Worm (Caenorhabditis elegans) whole organism, L1 larva: ENCODE measurements around the gene ZK938.3.
A peak's percentile ranks its signal among the peaks of the same experiment; 100 is the strongest.

Experiments
- F16B12.6 ChIP-seq: fragments of 150-350 bp; optimal IDR thresholded peaks from 2 replicates; lab custom pipeline; 2014; ENCODE audit warnings: missing biosample characterization, missing genetic modification characterization
- ama-1 ChIP-seq: fragments of 150-350 bp; optimal IDR thresholded peaks from 2 replicates; lab custom pipeline; 2014
- ceh-63 ChIP-seq: fragments of 200-800 bp; sonication (Bioruptor generic); optimal IDR thresholded peaks from 2 replicates; lab custom pipeline; 2018; ENCODE audit warnings: mild to moderate bottlenecking, missing genetic modification characterization, missing compliant biosample characterization
- efl-3 ChIP-seq: fragments of 200-800 bp; sonication (Bioruptor generic); optimal IDR thresholded peaks from 2 replicates; lab custom pipeline; 2018; ENCODE audit warnings: mild to moderate bottlenecking, missing genetic modification characterization, missing compliant biosample characterization
- fkh-8 ChIP-seq: sonication (generic microtip); optimal IDR thresholded peaks from 2 replicates; lab custom pipeline; 2016; ENCODE audit warnings: mild to moderate bottlenecking, missing genetic modification characterization, missing compliant biosample characterization
- lin-39 ChIP-seq: fragments of 150-350 bp; optimal IDR thresholded peaks from 2 replicates; lab custom pipeline; 2014; ENCODE audit warnings: missing biosample characterization, missing genetic modification reagents, missing genetic modification characterization
- nhr-237 ChIP-seq: fragments of 150-350 bp; optimal IDR thresholded peaks from 2 replicates; lab custom pipeline; 2014; ENCODE audit warnings: missing biosample characterization, missing genetic modification characterization
- nhr-76 ChIP-seq: sonication (generic microtip); optimal IDR thresholded peaks from 2 replicates; lab custom pipeline; 2017; ENCODE audit warnings: missing biosample characterization, missing genetic modification characterization
- snu-23 ChIP-seq: sonication (generic microtip); optimal IDR thresholded peaks from 2 replicates; lab custom pipeline; 2016; ENCODE audit warnings: missing genetic modification characterization, missing compliant biosample characterization
- sptf-1 ChIP-seq: fragments of 150-350 bp; optimal IDR thresholded peaks from 2 replicates; lab custom pipeline; 2014; ENCODE audit warnings: missing biosample characterization, missing genetic modification characterization
- unc-62 ChIP-seq: fragments of 150-350 bp; optimal IDR thresholded peaks from 2 replicates; lab custom pipeline; 2014; ENCODE audit warnings: missing biosample characterization, missing genetic modification reagents, missing genetic modification characterization
- unc-86 ChIP-seq: sonication (generic microtip); optimal IDR thresholded peaks from 2 replicates; lab custom pipeline; 2016; ENCODE audit warnings: missing genetic modification characterization, missing compliant biosample characterization
- zag-1 ChIP-seq: fragments of 150-350 bp; optimal IDR thresholded peaks from 2 replicates; lab custom pipeline; 2014; ENCODE audit warnings: missing biosample characterization, missing genetic modification characterization
- ztf-11 ChIP-seq, 2 experiments: sonication (generic microtip); optimal IDR thresholded peaks; 2 replicates each; lab custom pipeline; 2016 to 2017; ENCODE audit warnings: missing genetic modification characterization in 2 of 2, missing biosample characterization in 1 of 2, missing compliant biosample characterization in 1 of 2

DNA sequence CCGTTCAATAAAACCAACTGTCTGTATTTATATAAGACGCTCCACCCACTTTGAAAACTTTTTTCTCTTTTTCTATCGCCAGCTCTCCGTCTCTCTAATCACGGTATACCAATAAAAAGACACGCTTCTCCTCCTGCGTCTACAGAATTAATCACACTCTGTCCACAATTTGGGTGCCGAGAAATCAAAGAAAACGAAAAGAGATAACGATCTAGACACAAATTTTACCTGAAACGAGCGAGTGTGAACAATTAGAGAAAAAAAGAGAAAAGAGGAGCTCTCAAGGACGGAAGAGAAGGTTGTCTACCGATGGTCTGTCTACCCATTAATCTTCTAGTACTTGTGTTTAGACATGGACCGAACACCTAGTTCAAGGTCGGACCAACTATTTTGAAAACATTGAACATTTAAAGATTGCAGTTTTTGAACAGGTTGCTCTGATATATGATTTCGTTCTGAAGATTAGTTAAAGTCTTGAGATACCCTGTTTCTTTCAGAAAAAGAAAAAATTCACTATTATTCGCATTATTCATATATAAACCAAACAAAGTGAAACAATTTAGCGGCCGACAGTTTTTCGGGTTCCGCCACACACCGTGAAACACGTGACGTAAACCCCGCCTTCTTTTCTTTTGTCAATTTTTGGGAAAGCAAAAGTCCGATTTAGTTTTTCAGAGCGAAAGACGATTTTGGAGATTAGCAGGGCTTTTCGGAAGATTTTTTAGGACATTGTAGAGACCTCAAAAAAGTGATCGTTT lies 46.2 kb downstream of the ZK938.3 start, which contains the start of gene cyp-13A2:
- TF ChIP-seq ama-1 (no peak), nhr-237 (tag; lab: Kevin White, UChicago) (no peak), lin-39 (tag; lab: Kevin White, UChicago) (peak; percentile 65), fkh-8 (tag; lab: Kevin White, UChicago) (no peak), ztf-11 (tag; optimal IDR thresholded peaks at IDR 0.05; lab: Kevin White, UChicago) (no peak), unc-62 (GFP tag; lab: Kevin White, UChicago) (no peak), ceh-63 (GFP tag; lab: Kevin White, UChicago) (no peak), snu-23 (GFP tag; lab: Kevin White, UChicago) (peak; percentile 65), efl-3 (GFP tag; lab: Kevin White, UChicago) (no peak), unc-86 (no peak), zag-1 (tag; lab: Kevin White, UChicago) (no peak), F16B12.6 (tag; lab: Kevin White, UChicago) (no peak), nhr-76 (tag; lab: Kevin White, UChicago) (no peak), sptf-1 (tag; lab: Kevin White, UChicago) (no peak)
